Worm (Caenorhabditis elegans): ENCODE measurements around the gene K09B11.5.

Gene K09B11.5

ce11 chrIV:13412845-13413383 lies 20.9 kb downstream of the K09B11.5 start, which contains the start of gene gcl-1:
gcl-1 (minus strand) TSS chrIV:13412895.
- TF ChIP-seq unc-62 (GFP tag; optimal IDR thresholded peaks at IDR 0.05), result no peak

DNA sequence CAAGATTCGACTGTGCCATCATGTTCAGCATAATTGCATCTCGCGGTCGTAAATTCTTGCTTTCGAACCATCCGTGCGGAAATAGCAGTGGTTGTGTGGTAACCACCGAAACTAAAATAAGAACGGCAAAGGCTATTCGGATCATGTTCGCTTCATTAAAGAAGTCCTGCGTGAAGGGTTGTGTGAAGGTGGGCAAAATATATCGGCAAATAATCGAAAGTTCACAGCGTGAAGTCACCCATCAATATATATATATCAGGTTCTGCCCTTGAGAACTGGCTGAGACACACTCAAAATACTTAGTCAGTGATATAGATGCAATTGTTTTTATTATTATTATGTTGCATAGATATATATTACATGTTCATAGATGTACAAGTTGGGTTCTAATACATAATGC lies 25.8 kb downstream of the K09B11.5 start, which contains the start of gene Y62E10A.19:
Gene Y62E10A.19, minus strand, starts transcription at position 289 of the 400 bp plus-strand sequence.
- no peak for TF ChIP-seq unc-62 (GFP tag; optimal IDR thresholded peaks at IDR 0.05)

- TF ChIP-seq unc-62 (GFP tag; optimal IDR thresholded peaks at IDR 0.05), result no peak
These were observed 33.1 kb downstream of the K09B11.5 start, which contains the start of the genes memi-2 and cyp-31A5 for ce11 chrIV:13400456-13401364. memi-2 (minus strand) TSS chrIV:13400506. cyp-31A5 (plus strand) TSS chrIV:13401289.

DNA sequence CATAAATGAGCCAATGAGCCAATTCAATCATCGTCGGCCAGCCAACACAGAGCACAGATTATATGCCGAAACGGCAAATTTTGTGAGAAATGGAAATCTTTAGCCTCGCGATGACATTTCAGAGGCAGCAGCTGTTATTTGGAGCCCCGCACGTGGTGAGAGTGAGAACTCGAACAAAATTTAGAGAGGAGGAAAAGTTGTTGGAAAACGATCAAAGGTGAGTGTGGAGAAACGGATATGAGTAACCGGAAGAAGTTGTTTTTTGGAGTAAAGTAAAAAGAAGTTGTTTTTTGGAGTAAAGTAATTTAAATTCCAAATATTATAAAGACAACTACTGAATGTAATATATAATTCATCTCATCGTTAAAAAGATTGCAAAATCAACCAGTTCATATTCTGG lies 35.1 kb downstream of the K09B11.5 start, which contains the start of gene Y62E10A.13:
Gene Y62E10A.13, minus strand, starts transcription at position 326 of the 400 bp plus-strand sequence.
- TF ChIP-seq unc-62 (GFP tag; optimal IDR thresholded peaks at IDR 0.05), result no peak

DNA sequence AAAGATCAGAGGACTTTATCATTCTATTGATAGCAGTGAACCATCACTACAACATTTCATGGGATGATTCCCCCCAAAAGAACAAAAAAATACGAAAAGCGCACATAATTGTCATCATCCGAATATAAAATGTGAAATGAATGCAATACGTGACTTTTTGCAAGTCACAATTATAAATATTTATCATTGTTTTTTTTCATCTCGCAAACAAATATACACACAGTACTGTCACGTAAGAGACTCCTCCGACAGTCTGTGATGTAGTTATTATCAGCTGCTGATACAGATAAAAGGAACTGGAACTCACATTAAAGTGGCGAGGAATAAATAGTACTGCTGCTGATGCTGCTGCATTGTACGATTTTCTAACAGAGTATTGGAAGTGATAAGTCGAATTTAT lies 37.4 kb downstream of the K09B11.5 start:
- no peak for TF ChIP-seq unc-62 (GFP tag; optimal IDR thresholded peaks at IDR 0.05)

DNA sequence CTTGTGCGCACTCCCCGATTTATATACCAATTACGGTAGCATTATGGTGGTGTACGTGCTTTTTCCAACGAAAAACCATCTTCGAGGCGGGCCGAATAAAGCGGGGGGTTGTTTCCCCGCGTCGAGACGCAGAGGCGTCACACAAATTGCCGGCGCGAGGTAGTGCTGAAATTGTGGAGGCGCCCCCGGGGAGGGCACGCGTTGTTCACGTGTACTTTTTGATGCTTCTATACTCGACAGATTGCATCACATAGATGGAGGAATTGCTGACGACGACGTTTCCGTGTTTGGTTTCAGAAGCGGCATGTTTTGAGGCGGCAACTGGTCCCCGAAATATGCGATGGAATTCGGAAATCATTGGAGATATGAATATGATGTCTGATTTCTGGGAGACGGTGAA lies 38.5 kb downstream of the K09B11.5 start:
- TF ChIP-seq unc-62 (GFP tag; optimal IDR thresholded peaks at IDR 0.05), result no peak

ce11 chrIV:13394686-13395085 lies 39.1 kb downstream of the K09B11.5 start:
- TF ChIP-seq unc-62 (GFP tag; optimal IDR thresholded peaks at IDR 0.05), result no peak

ce11 chrIV:13393246-13393716 lies 40.5 kb downstream of the K09B11.5 start:
- no peak for TF ChIP-seq unc-62 (GFP tag; optimal IDR thresholded peaks at IDR 0.05)

DNA sequence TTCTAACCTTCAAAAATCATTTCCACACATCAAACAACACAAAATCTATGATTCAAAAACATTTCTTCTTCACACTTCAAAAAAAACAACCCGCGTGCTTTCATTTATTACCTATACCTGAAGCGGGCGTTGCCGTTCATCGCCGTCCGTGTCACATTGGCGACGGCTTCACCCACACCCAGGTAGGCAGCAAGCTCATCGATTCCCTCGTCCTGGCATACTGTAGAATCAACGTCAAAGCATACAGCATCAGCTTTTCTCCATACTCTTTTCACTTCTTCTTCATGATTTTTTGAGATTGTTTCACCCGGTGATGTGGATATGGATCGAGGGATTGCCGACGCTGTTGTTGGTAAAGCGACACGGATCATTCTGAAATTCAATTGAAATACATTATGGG lies 41.6 kb downstream of the K09B11.5 start:
- TF ChIP-seq unc-62 (GFP tag; optimal IDR thresholded peaks at IDR 0.05), result no peak

DNA sequence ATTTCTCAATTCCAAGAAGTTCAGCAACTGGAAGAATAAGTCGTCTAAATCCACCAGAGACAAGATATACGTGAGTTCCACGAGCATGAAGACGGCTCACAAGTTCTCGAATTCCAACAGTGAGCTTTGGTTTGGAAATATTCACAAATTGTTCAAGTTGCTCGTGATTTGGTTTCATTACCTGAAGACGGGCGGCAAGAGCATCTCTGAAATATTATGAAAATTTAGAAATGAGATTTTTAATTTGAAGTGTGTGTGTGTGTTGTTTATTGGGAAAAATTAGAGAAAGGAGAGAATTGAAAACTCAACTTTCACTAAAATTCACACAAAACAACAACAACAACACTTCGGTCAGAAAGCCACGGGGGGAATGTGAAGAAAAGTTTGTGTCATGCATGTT lies 43.0 kb downstream of the K09B11.5 start:
- no peak for TF ChIP-seq unc-62 (GFP tag; optimal IDR thresholded peaks at IDR 0.05)

DNA sequence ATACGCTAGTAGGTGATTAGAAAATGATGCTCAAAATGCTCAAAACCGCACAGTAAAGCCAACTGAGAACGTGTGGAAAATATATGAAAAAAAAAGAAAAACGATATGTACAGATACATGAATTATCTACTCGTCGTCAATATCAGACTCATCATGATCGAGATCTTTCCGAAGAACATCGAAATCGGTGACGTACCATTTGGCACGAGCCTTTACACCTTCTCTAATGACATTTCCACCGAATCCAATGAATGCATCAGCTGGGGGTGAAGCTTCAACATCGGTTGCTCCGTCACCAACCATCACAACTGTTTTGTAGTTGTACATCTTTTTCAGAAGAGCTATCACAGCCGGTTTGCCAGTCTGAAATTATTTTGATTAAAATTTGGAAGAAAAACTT lies 44.6 kb downstream of the K09B11.5 start:
- TF ChIP-seq unc-62 (GFP tag; optimal IDR thresholded peaks at IDR 0.05), result no peak

ce11 chrIV:13388779-13389178 lies 45.0 kb downstream of the K09B11.5 start:
- TF ChIP-seq unc-62 (GFP tag; optimal IDR thresholded peaks at IDR 0.05), result no peak

DNA sequence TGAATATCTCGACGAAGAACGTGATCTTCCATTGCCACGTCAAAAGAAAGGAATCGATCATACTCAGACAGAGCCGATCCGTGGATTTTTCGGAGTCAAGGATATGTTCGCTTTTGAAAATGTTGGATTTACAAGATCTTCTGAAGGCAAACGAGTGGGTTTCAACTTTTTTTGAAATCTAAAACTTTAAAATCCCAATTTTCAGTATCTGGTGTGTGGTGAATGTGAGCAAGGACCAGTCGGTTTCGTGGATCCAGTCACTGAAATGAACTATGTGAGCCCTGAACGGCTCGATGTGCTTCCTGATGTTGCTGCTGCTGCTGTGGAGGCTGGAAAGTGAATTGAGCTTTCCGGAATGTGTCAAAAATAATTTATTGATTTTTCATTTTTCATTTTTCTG lies 46.9 kb downstream of the K09B11.5 start, which contains the start of gene lsm-3:
Gene lsm-3, plus strand, starts transcription at position 301 of the 400 bp plus-strand sequence.
- no peak for TF ChIP-seq unc-62 (GFP tag; optimal IDR thresholded peaks at IDR 0.05)

DNA sequence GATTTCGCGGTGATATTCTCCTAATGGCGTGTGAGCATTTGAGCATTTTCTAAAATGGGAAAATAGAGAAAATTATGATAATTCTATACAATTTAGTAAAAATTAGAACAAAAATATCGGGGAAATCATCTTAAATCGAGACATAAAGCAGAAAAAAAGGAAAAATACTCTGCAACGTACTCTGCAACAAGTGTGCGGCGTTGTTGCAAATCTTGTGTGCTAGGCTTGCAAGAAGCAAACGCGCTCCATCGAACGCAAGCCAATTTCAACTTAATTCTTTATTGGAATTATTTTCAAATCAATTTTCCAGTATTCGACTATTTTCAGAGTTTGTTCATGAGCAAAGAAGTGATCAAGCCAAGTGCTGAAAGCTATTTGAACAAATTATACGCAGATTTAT lies 47.8 kb downstream of the K09B11.5 start, which contains the start of the genes Y62E10A.20, Y62E10A.23 and mdt-9:
Gene Y62E10A.20, minus strand, starts transcription at position 49 of the 400 bp plus-strand sequence.
Gene Y62E10A.23, plus strand, starts transcription at position 282 of the 400 bp plus-strand sequence.
Gene mdt-9, plus strand, starts transcription at position 338 of the 400 bp plus-strand sequence.
- TF ChIP-seq unc-62 (GFP tag; optimal IDR thresholded peaks at IDR 0.05), result no peak

DNA sequence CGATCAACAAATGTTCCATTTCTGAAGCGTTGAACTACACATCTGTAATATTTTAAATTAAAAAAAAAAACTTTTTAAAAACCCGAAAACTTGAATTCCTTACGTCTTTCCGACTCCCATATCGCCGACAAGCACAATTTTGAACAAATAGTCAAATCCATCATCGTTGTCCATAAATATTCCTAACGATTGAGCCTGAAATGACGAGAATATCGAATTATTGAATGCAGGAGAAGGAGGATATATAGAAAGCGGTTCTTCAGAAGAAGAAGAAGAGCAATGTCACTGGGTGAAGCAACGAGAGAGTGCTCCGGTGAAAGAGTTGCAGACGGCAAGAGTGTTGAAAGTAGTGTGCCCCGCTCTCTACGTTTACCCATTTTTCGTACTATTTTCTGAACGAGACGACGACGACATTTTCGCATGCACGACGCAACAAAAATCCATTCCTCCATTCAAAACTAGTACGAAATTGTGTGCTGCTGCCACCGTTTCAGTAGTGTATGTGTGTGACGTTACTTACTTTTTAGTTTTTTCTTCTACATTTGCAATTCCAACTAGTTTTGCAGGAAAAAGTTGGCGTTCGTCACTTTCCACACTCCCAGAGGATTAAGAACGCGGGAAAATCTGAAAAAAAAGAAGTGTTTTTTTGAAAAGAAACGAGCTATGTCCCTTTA lies 49.9 kb downstream of the K09B11.5 start, which contains the start of gene rab-19:
Gene rab-19, minus strand, starts transcription at position 624 of the 674 bp plus-strand sequence.
- TF ChIP-seq unc-62 (GFP tag; optimal IDR thresholded peaks at IDR 0.05), result no peak

DNA sequence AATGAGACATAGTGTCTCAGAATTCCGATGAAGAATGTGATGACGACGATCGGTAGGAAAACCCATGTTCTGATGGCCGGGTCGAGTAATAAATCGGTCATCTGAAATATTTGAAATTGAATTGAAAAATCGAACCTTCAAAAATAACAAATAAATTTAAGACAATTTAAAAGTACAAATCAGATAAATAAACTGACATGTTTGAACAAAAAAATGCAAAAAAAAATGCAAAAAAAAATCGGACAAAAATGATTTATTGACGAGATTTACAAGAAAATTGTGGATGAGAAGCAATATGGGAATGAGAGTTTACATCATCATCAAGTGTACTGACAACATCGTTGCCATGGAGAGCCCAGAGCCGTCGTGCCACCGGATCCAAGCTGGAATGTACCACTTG lies 52.0 kb downstream of the K09B11.5 start, which contains the start of gene emc-3:
Gene emc-3, minus strand, starts transcription at position 101 of the 400 bp plus-strand sequence.
- TF ChIP-seq unc-62 (GFP tag; optimal IDR thresholded peaks at IDR 0.05), result no peak
